Fruit fly (Drosophila melanogaster) Kc167 (cell line): ENCODE results near the gene CG33267.
"Not testable (repeated sequence)": the region's sequence is repeated elsewhere in the genome, so short reads cannot be mapped to it uniquely, and the experiment has no call there.

Source experiments
- Myc ChIP-seq: fragments of >200 bp; optimal IDR thresholded peaks from 2 replicates; lab custom pipeline; 2017; ENCODE audit warnings: missing external identifiers
- Sin3A ChIP-seq: fragments of >200 bp; optimal IDR thresholded peaks from 2 replicates; lab custom pipeline; 2018; ENCODE audit warnings: missing external identifiers
- h ChIP-seq: fragments of >200 bp; optimal IDR thresholded peaks from 3 replicates; lab custom pipeline; 2018; ENCODE audit warnings: missing external identifiers
- insv ChIP-seq: fragments of >200 bp; optimal IDR thresholded peaks from 3 replicates; lab custom pipeline; 2018; ENCODE audit warnings: missing external identifiers
- psq ChIP-seq: fragments of >200 bp; optimal IDR thresholded peaks from 2 replicates; lab custom pipeline; 2017; ENCODE audit warnings: missing external identifiers
- ttk ChIP-seq: sonication (Bioruptor generic); optimal IDR thresholded peaks from 2 replicates; lab custom pipeline; 2017; ENCODE audit warnings: missing external identifiers

Gene CG33267

dm6 chr3L:11587720-11588580 lies 23.7 kb downstream of the CG33267 start, which contains the start of gene rt:
Gene rt (minus strand): TSS chr3L:11587770.
- no peak for TF ChIP-seq insv (lab: Kevin White, UChicago)
- no peak for TF ChIP-seq Myc (lab: Kevin White, UChicago)
- no peak for TF ChIP-seq ttk (lab: Kevin White, UChicago)
- no peak for TF ChIP-seq Sin3A (lab: Kevin White, UChicago)
- no peak for TF ChIP-seq h (lab: Kevin White, UChicago)
- no peak for TF ChIP-seq psq (lab: Kevin White, UChicago)

dm6 chr3L:11588594-11588993 lies 24.3 kb downstream of the CG33267 start:
- TF ChIP-seq psq (lab: Kevin White, UChicago), result no peak
- TF ChIP-seq h (lab: Kevin White, UChicago), result no peak
- no peak for TF ChIP-seq Myc (lab: Kevin White, UChicago)
- no peak for TF ChIP-seq ttk (lab: Kevin White, UChicago)
- no peak for TF ChIP-seq Sin3A (lab: Kevin White, UChicago)
- TF ChIP-seq insv (lab: Kevin White, UChicago), result no peak

DNA sequence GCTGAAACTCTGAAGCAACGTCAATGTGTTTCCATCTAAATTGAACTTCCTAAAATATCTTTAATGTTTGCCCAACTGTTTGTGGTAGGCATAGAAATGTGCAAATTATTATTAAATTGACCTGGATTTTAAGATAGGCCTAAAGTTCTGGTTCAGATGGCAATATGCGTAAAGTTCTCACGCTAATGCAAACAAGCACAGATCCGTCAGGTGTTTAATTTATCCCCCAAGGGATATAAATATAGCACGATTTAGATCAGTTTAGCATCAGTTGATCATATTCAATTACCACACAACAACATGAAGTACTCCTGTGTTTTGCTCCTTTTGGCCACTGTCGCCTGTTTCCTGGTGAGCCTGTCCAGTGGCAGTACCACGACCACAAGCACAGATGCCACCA lies 25.1 kb downstream of the CG33267 start, which contains the start of gene CG7377:
Gene CG7377 (plus strand): TSS at position 301 of the 400 bp plus-strand sequence.
- TF ChIP-seq h, ttk, insv (lab: Kevin White, UChicago): not testable (repeated sequence)

dm6 chr3L:11591131-11591530 lies 26.8 kb downstream of the CG33267 start, which contains the start of gene CG33268:
Gene CG33268 (minus strand): TSS chr3L:11591231.
- TF ChIP-seq psq (lab: Kevin White, UChicago) (no peak), insv (lab: Kevin White, UChicago) (no peak), h (lab: Kevin White, UChicago) (no peak)

- TF ChIP-seq insv (lab: Kevin White, UChicago), result no peak
- TF ChIP-seq Sin3A (lab: Kevin White, UChicago), result no peak
- no peak for TF ChIP-seq h (lab: Kevin White, UChicago)
- TF ChIP-seq ttk (lab: Kevin White, UChicago), result no peak
- TF ChIP-seq Myc (lab: Kevin White, UChicago), result no peak
- TF ChIP-seq psq (lab: Kevin White, UChicago), result no peak
Measured at dm6 chr3L:11591803-11592202, 27.5 kb downstream of the CG33267 start.

dm6 chr3L:11593778-11594177 lies 29.5 kb downstream of the CG33267 start:
- no peak for TF ChIP-seq ttk (lab: Kevin White, UChicago)
- TF ChIP-seq h (lab: Kevin White, UChicago), result no peak
- TF ChIP-seq insv (lab: Kevin White, UChicago), result no peak
- TF ChIP-seq psq (lab: Kevin White, UChicago), result no peak
- no peak for TF ChIP-seq Sin3A (lab: Kevin White, UChicago)
- no peak for TF ChIP-seq Myc (lab: Kevin White, UChicago)

DNA sequence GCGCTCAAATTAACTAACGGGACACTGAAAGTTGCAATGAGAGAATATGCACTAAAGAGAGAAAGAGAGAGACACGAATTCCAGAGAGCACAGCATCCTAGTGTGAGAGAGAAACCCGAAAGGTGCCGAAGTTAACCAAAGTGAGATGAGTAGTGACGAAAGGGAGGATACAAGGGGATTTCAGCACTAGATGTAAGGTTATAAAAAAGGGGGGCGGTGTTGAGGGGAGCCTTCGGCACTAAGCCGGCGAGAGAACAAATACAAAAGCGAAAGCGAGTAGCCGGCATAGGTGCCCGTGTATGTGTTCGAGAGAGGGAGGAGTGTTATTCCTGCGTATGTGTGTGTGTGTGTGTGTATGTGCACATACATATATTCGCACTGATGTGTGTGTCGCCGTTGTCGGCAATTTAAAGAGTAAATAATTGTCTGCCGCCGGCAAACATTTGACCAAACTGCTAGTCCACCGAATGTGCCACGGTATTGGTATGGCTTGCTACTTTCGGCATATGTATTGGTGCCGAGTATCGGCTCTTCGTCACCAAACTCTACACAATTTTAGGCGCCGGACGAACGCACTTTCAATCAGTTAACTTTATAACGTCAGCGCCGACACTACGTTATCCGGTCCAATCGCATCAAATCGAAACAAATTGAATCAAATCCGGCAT lies 32.4 kb downstream of the CG33267 start, which contains the start of gene CG7368:
Gene CG7368 (plus strand): TSS at position 618 of the 668 bp plus-strand sequence.
- TF ChIP-seq Myc (lab: Kevin White, UChicago) (no peak), Sin3A (lab: Kevin White, UChicago) (no peak), psq (lab: Kevin White, UChicago) (no peak), h (lab: Kevin White, UChicago) (no peak), ttk (lab: Kevin White, UChicago) (no peak), insv (lab: Kevin White, UChicago) (no peak)

DNA sequence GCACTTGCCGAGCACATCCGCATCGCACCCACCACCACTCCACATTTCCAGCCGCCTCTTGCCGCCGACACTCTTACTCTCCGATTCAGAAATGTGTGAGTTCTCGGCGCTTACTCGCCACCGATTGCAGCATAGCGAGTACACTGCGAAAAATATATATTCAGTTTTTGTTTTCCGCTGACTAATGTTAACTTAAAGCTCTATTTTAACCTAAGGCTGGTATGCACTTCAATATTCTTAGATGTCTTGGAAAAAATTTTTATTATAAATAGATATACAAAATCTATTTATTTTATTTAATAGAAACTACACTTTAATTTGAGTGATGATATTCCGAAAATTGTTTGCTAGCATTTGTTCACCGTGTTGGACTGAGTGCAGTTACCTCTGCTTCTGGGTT lies 35.0 kb downstream of the CG33267 start:
- no peak for TF ChIP-seq h (lab: Kevin White, UChicago)
- no peak for TF ChIP-seq Myc (lab: Kevin White, UChicago)
- no peak for TF ChIP-seq Sin3A (lab: Kevin White, UChicago)
- no peak for TF ChIP-seq ttk (lab: Kevin White, UChicago)
- no peak for TF ChIP-seq insv (lab: Kevin White, UChicago)
- TF ChIP-seq psq (lab: Kevin White, UChicago), result no peak

DNA sequence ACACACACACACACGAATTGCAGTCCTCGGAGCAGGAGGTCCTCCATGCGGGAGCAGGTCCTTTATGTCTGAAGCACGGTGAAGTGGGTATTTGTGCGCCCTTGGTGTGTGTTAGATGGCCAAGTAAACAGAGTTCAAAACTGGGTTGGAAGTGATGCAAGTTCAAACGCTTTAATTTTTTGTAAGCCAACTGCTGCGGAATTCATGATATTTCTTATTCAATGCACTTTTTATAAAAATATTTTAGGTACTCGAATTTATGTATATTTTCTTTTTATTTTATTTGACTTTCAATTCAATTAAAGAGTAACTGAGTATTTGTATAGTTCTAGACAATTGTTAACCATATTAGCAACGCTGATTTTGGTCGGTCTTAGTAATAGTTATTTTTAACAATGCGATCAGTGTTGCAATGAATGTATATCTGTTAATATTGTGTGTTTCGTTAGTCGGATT lies 35.7 kb downstream of the CG33267 start, which contains the start of the genes CG14137 and CG46394:
Gene CG14137 (minus strand): TSS at position 101 of the 456 bp plus-strand sequence.
Gene CG46394 (plus strand): TSS at position 406 of the 456 bp plus-strand sequence.
- no peak for TF ChIP-seq Sin3A (lab: Kevin White, UChicago)
- no peak for TF ChIP-seq ttk (lab: Kevin White, UChicago)
- no peak for TF ChIP-seq psq (lab: Kevin White, UChicago)
- TF ChIP-seq Myc (lab: Kevin White, UChicago), result no peak
- no peak for TF ChIP-seq h (lab: Kevin White, UChicago)
- no peak for TF ChIP-seq insv (lab: Kevin White, UChicago)

DNA sequence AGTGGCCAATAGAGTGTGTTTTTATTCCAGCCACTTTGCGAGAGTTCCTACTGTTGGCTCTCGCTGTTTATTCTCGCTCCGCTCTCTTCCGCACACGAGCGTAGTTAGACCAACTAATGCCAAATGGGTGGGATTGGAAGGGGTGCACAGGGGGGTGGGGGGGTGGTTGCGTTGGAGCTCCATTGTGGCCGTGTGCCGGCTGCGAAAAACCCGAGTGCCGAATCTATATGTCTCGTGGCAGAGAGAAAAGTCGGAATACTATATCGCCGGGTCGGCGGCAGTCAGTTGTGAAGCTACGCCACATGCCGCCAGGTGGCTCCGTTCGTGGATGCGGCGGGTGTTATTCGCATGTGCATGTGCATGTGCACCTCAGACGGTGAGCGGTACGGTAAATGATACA lies 36.9 kb downstream of the CG33267 start:
- no peak for TF ChIP-seq Sin3A (lab: Kevin White, UChicago)
- TF ChIP-seq psq (lab: Kevin White, UChicago), result no peak
- no peak for TF ChIP-seq Myc (lab: Kevin White, UChicago)
- TF ChIP-seq h (lab: Kevin White, UChicago), result no peak
- TF ChIP-seq insv (lab: Kevin White, UChicago), result no peak
- no peak for TF ChIP-seq ttk (lab: Kevin White, UChicago)

DNA sequence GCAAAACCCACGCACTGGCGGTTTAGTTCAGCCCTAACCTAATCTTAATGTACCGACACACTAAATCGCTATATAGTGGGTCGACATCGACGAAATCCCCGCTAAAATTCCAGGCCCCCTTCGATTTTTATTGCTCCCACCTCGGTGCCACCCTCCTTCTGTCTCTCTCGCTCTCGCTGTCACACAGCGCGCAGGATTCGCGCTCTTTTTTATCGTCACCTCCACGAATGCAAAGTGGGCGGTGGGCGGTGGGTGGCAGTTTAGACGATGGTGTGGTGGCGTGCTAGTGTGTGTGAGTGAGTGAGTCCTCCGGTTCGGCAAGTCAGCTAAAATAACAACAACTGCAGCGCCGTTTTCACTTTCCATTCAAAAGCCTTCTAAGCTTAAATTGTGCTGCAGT lies 37.8 kb downstream of the CG33267 start:
- TF ChIP-seq Sin3A (lab: Kevin White, UChicago), result no peak
- TF ChIP-seq psq (lab: Kevin White, UChicago), result no peak
- TF ChIP-seq insv (lab: Kevin White, UChicago), result no peak
- no peak for TF ChIP-seq ttk (lab: Kevin White, UChicago)
- TF ChIP-seq h (lab: Kevin White, UChicago), result no peak
- TF ChIP-seq Myc (lab: Kevin White, UChicago), result no peak
